Worm (Caenorhabditis elegans) whole organism, L3 larva: ENCODE measurements around the gene pals-31.

ENCODE experiments used
- R02D3.7 ChIP-seq: fragments of 150-350 bp; optimal IDR thresholded peaks from 2 replicates; lab custom pipeline; 2014; ENCODE audit warnings: missing biosample characterization, missing genetic modification characterization
- ZK546.5 ChIP-seq: sonication (generic microtip); optimal IDR thresholded peaks from 2 replicates; lab custom pipeline; 2017; ENCODE audit warnings: missing biosample characterization, missing genetic modification characterization
- ama-1 ChIP-seq: fragments of 150-350 bp; optimal IDR thresholded peaks from 2 replicates; lab custom pipeline; 2018
- lin-39 ChIP-seq: fragments of 150-350 bp; optimal IDR thresholded peaks from 2 replicates; lab custom pipeline; 2018; ENCODE audit warnings: missing biosample characterization, missing genetic modification reagents, missing genetic modification characterization
- nhr-237 ChIP-seq: fragments of 150-350 bp; optimal IDR thresholded peaks from 2 replicates; lab custom pipeline; 2014; ENCODE audit warnings: missing biosample characterization, missing genetic modification characterization
- nhr-28 ChIP-seq: fragments of 150-350 bp; optimal IDR thresholded peaks from 2 replicates; lab custom pipeline; 2014; ENCODE audit warnings: missing biosample characterization, missing genetic modification characterization
- nhr-76 ChIP-seq: fragments of 150-350 bp; sonication (generic microtip); optimal IDR thresholded peaks from 5 replicates; lab custom pipeline; 2014; ENCODE audit warnings: missing biosample characterization, missing genetic modification characterization
- nhr-77 ChIP-seq: fragments of 150-350 bp; optimal IDR thresholded peaks from 2 replicates; lab custom pipeline; 2014; ENCODE audit warnings: missing biosample characterization, missing genetic modification characterization
- snpc-4 ChIP-seq: fragments of 150-350 bp; optimal IDR thresholded peaks from 2 replicates; lab custom pipeline; 2014; ENCODE audit warnings: missing biosample characterization, missing genetic modification characterization
- unc-39 ChIP-seq: sonication (generic microtip); optimal IDR thresholded peaks from 4 replicates; lab custom pipeline; 2017; ENCODE audit warnings: missing biosample characterization, missing genetic modification characterization
- ztf-4 ChIP-seq: fragments of 150-350 bp; optimal IDR thresholded peaks from 2 replicates; lab custom pipeline; 2014; ENCODE audit warnings: missing biosample characterization, missing genetic modification characterization

- no peak for TF ChIP-seq ZK546.5 (tag; lab: Kevin White, UChicago)
- no peak for TF ChIP-seq nhr-237
- no peak for TF ChIP-seq lin-39 (tag; lab: Kevin White, UChicago)
- no peak for TF ChIP-seq R02D3.7 (tag; lab: Kevin White, UChicago)
- no peak for TF ChIP-seq nhr-76 (tag; lab: Kevin White, UChicago)
- TF ChIP-seq ama-1 (lab: Kevin White, UChicago), result no peak
- TF ChIP-seq ztf-4 (tag; lab: Kevin White, UChicago), result no peak
- no peak for TF ChIP-seq nhr-77 (tag; lab: Kevin White, UChicago)
- no peak for TF ChIP-seq snpc-4 (tag; lab: Kevin White, UChicago)
- TF ChIP-seq unc-39 (tag; lab: Kevin White, UChicago), result no peak
- TF ChIP-seq nhr-28 (tag; lab: Kevin White, UChicago), result no peak
Observed at ce11 chrV:615275-615674, 21.1 kb upstream of the pals-31 start, which contains the start of gene F48G7.13.
